Worm (Caenorhabditis elegans): ENCODE data around the gene T27D12.6.

T27D12.6 gene

DNA sequence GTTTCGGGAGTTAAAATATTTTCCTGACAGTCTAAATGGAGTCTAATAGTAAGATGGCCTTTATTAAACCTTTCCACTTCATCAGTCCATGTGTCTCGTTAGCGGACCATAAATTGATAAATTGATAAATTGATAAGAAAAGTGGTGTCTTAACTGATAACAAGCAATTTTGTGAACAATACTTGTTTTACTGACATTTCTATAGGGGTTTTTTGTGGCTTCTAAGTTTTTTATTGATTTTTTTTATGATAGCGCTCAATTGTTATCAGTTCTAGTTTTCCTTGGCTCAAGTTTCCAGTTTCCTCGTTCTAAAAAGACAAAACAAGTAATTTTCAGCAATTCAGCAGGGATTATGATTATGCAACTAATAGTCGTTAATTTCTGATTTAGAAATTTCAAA, 32.9 kb upstream of the T27D12.6 start, which contains the start of gene F43G6.17:
F43G6.17 (plus strand) TSS at position 301 of the 400 bp plus-strand sequence.
- TF ChIP-seq skn-1 (tag; optimal IDR thresholded peaks at IDR 0.05) (no peak), gmeb-1 (tag; optimal IDR thresholded peaks at IDR 0.05) (no peak), nhr-77 (tag; optimal IDR thresholded peaks at IDR 0.05) (no peak), ceh-16 (tag; optimal IDR thresholded peaks at IDR 0.05) (no peak), dmd-4 (tag; optimal IDR thresholded peaks at IDR 0.05) (no peak), unc-39 (tag; optimal IDR thresholded peaks at IDR 0.05) (no peak), ZK546.5 (tag; optimal IDR thresholded peaks at IDR 0.05) (no peak), nhr-237 (tag; optimal IDR thresholded peaks at IDR 0.05) (no peak), nhr-10 (tag; optimal IDR thresholded peaks at IDR 0.05) (no peak), nhr-6 (tag; optimal IDR thresholded peaks at IDR 0.05) (no peak), zag-1 (tag; optimal IDR thresholded peaks at IDR 0.05) (no peak), nhr-12 (tag; optimal IDR thresholded peaks at IDR 0.05) (no peak), nhr-21 (tag; optimal IDR thresholded peaks at IDR 0.05) (no peak), unc-55 (GFP tag; optimal IDR thresholded peaks at IDR 0.05) (no peak), F13H6.1 (tag; optimal IDR thresholded peaks at IDR 0.05) (no peak), mdl-1 (tag; optimal IDR thresholded peaks at IDR 0.05) (no peak), nhr-129 (tag; optimal IDR thresholded peaks at IDR 0.05) (no peak), crh-2 (tag; optimal IDR thresholded peaks at IDR 0.05) (no peak), blmp-1 (tag; optimal IDR thresholded peaks at IDR 0.05; ENCODE audit: insufficient read depth) (no peak), ztf-11 (tag; optimal IDR thresholded peaks at IDR 0.05) (no peak)

DNA sequence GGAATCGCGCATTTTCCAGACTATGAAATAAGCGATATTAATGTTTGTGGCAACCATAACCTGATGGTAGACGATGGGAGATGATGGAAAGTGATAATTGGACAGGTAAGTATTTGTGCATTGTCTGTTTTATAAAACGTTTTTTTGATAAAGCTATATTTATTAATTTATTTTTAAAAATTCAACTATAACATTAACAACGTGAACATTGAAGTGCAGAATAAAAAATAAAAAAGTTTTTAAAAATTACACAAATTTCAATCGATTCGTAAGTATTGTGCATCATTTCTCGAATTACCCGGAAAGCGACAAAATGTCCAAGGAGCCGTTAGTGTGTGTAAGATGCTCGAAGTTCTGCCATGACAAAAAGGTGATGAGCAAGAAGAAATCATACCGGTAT, 29.1 kb upstream of the T27D12.6 start, which contains the start of gene jmjd-1.1:
jmjd-1.1 (plus strand) TSS at position 301 of the 400 bp plus-strand sequence.
- TF ChIP-seq lin-11 (tag; optimal IDR thresholded peaks at IDR 0.05) (no peak), dmd-4 (tag; optimal IDR thresholded peaks at IDR 0.05) (no peak), unc-39 (tag; optimal IDR thresholded peaks at IDR 0.05) (no peak), C34F6.9 (tag; optimal IDR thresholded peaks at IDR 0.05) (no peak), nhr-237 (tag; optimal IDR thresholded peaks at IDR 0.05) (no peak), F13H6.1 (tag; optimal IDR thresholded peaks at IDR 0.05) (no peak), mdl-1 (tag; optimal IDR thresholded peaks at IDR 0.05) (no peak), aly-2 (tag; optimal IDR thresholded peaks at IDR 0.05) (no peak), ztf-1 (GFP tag; conservative IDR thresholded peaks at IDR 0.05) (no peak), nhr-25 (tag; optimal IDR thresholded peaks at IDR 0.05) (no peak), R02D3.7 (tag; optimal IDR thresholded peaks at IDR 0.05) (no peak), ceh-82 (tag; optimal IDR thresholded peaks at IDR 0.05) (no peak), ZK546.5 (tag; optimal IDR thresholded peaks at IDR 0.05) (no peak), mbf-1 (tag; optimal IDR thresholded peaks at IDR 0.05) (no peak)

DNA sequence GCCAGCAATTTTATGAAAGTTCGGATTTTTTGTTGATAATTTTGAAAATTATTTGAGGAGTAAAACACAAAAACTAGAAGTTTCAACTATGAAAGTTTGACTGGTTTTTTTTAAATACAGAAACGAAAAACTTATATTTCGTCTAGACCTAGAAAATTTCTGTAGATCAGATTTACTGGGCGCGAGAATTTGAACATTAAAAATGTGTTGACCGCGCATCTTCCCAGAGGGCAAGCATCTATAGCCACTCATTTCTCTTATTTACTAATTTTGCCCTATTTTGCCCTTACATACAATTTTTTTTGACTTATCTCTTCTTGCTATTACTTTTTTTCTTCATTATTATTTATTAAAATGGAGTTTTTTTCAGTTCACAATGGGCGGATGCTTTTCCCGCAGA, 26.3 kb upstream of the T27D12.6 start, which contains the start of gene F43G6.10:
F43G6.10 (plus strand) TSS at position 371 of the 400 bp plus-strand sequence.
- TF ChIP-seq lin-13 (GFP tag; optimal IDR thresholded peaks at IDR 0.05), result no peak
- no peak for TF ChIP-seq lin-39 (tag; optimal IDR thresholded peaks at IDR 0.05)
- no peak for TF ChIP-seq unc-39 (tag; optimal IDR thresholded peaks at IDR 0.05)
- TF ChIP-seq gmeb-1 (tag; optimal IDR thresholded peaks at IDR 0.05), result no peak
- no peak for TF ChIP-seq sem-4 (tag; optimal IDR thresholded peaks at IDR 0.05)
- TF ChIP-seq ztf-1 (GFP tag; conservative IDR thresholded peaks at IDR 0.05), result no peak
- no peak for TF ChIP-seq egl-27 (tag; optimal IDR thresholded peaks at IDR 0.05)

DNA sequence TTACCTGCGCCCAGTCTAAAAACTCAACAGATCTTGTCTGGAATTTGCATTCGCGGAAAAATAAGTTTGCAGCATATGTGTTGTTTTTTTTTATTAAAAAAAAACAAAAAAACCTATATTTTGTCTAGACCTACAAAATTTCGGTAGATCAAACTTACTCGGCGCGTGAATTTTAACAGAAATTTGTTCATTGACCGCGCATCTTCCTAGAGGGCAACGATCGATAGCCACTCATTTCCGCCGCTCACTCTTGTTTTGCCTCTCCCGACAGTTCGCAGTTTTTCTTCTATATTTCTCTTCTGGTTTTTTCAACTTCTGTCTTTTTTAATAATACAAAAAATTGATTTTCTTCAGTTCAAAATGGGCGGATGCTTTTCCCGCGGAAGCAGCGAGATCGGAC, 24.9 kb upstream of the T27D12.6 start, which contains the start of gene F43G6.7:
F43G6.7 (plus strand) TSS at position 355 of the 400 bp plus-strand sequence.
- no peak for TF ChIP-seq snpc-4 (tag; optimal IDR thresholded peaks at IDR 0.05)
- no peak for TF ChIP-seq ceh-16 (tag; optimal IDR thresholded peaks at IDR 0.05)
- TF ChIP-seq lin-11 (tag; optimal IDR thresholded peaks at IDR 0.05), result no peak

DNA sequence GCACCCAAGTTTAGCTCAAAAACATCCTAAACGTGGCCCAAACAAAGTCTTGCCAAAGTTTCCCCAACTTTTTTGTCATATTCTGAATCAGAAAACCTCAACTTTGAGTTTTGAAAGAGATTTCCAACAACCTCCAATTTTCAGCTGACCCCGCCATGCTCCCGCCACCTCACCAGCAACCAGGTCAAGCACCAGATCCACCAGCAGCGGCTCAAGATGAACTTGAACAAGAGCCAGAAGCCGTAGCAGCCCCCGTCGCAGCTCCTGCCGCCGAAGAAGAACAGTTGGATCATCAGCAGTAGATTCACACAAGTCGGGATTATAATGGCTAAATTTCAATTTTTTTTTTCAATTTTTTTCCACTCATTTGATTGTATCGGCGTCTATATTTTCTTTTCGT, 24.1 kb upstream of the T27D12.6 start:
- no peak for TF ChIP-seq lsy-2 (tag; optimal IDR thresholded peaks at IDR 0.05)
- TF ChIP-seq nhr-12 (tag; optimal IDR thresholded peaks at IDR 0.05), result no peak
- TF ChIP-seq snpc-4 (tag; optimal IDR thresholded peaks at IDR 0.05), result no peak
- no peak for TF ChIP-seq blmp-1 (tag; optimal IDR thresholded peaks at IDR 0.05; ENCODE audit: insufficient read depth)
- no peak for TF ChIP-seq C34F6.9 (tag; optimal IDR thresholded peaks at IDR 0.05)
- no peak for TF ChIP-seq nhr-23 (tag; optimal IDR thresholded peaks at IDR 0.05)
- TF ChIP-seq nhr-10 (tag; optimal IDR thresholded peaks at IDR 0.05), result no peak
- TF ChIP-seq R02D3.7 (tag; optimal IDR thresholded peaks at IDR 0.05), result no peak
- no peak for TF ChIP-seq sma-3 (GFP tag; optimal IDR thresholded peaks at IDR 0.05)
- no peak for TF ChIP-seq Y55F3AM.14 (GFP tag; optimal IDR thresholded peaks at IDR 0.05)
- TF ChIP-seq sem-4 (tag; optimal IDR thresholded peaks at IDR 0.05), result no peak
- no peak for TF ChIP-seq nhr-11 (tag; optimal IDR thresholded peaks at IDR 0.05)
- no peak for TF ChIP-seq dmd-4 (tag; optimal IDR thresholded peaks at IDR 0.05)
- TF ChIP-seq nhr-77 (tag; optimal IDR thresholded peaks at IDR 0.05), result no peak
- TF ChIP-seq nhr-21 (tag; optimal IDR thresholded peaks at IDR 0.05), result no peak
- no peak for TF ChIP-seq nhr-6 (tag; optimal IDR thresholded peaks at IDR 0.05)
- TF ChIP-seq gmeb-1 (tag; optimal IDR thresholded peaks at IDR 0.05), result no peak
- no peak for TF ChIP-seq fos-1 (tag; optimal IDR thresholded peaks at IDR 0.05)
- no peak for TF ChIP-seq zag-1 (tag; optimal IDR thresholded peaks at IDR 0.05)
- TF ChIP-seq ztf-11 (tag; optimal IDR thresholded peaks at IDR 0.05), result no peak
